Worm (Caenorhabditis elegans) whole organism, L4/young adult: ENCODE data around the gene ctsa-1.2.

Experiments used
- dao-5 ChIP-seq: sonication (generic microtip); optimal IDR thresholded peaks from 2 replicates; lab custom pipeline; 2016; ENCODE audit warnings: missing genotype, missing genetic modification characterization, moderate library complexity, missing compliant biosample characterization
- him-1 ChIP-seq: sonication (generic microtip); optimal IDR thresholded peaks from 2 replicates; lab custom pipeline; 2016; ENCODE audit warnings: missing genotype, missing genetic modification reagents, missing genetic modification characterization, missing compliant biosample characterization

DNA sequence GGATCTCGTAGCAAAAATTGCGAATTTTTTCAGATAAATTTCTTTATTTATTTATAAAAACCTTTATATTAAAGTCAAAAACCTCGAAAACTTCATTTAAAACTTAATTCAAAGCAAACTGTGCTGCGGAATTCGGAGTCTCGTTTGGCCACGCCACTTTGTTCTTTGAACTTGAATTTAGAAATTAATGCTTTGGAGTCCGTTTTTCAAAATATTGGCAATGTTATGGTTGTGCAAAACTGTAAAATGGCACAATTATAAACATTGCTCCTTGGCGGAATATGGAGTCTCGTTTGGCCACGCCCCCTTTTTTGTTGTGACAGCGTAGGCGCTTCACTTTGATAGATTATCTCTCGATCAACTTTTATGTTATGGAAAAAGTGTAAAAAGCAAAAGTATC, 19.6 kb upstream of the ctsa-1.2 start:
- no peak for TF ChIP-seq him-1 (tag; lab: Kevin White, UChicago)
- TF ChIP-seq dao-5 (tag; lab: Kevin White, UChicago), result no peak
